Fruit fly (Drosophila melanogaster) whole organism, embryonic: ENCODE data around the gene CG12347.

Experiments
- Adf1 ChIP-seq: fragments of 200-800 bp; sonication (Bioruptor generic); IDR thresholded peaks from 2 replicates; pipeline ENCODE4 v1.3.6; 2022; ENCODE audit warnings: missing biosample characterization, missing genetic modification characterization
- Atf3 ChIP-seq: fragments of 200-800 bp; sonication (Bioruptor generic); optimal IDR thresholded peaks from 3 replicates; lab custom pipeline; 2016; ENCODE audit warnings: missing biosample characterization, missing genetic modification characterization
- CG10462 ChIP-seq: fragments of 200-800 bp; sonication (Bioruptor generic); optimal IDR thresholded peaks from 2 replicates; lab custom pipeline; 2016; ENCODE audit warnings: missing biosample characterization, missing genetic modification characterization
- CG15073 ChIP-seq: fragments of 200-800 bp; sonication (Bioruptor generic); optimal IDR thresholded peaks from 2 replicates; lab custom pipeline; 2016; ENCODE audit warnings: missing biosample characterization, missing genetic modification characterization
- CG16779 ChIP-seq: fragments of 200-800 bp; sonication (Bioruptor generic); IDR thresholded peaks from 2 replicates; pipeline ENCODE4 v1.3.6; 2022; ENCODE audit warnings: missing biosample characterization, missing genetic modification characterization
- CG17612 ChIP-seq: fragments of 200-800 bp; sonication (Bioruptor generic); IDR thresholded peaks from 2 replicates; pipeline ENCODE4 v1.3.6; 2022; ENCODE audit warnings: missing biosample characterization, missing genetic modification characterization
- CG2712 ChIP-seq: fragments of 200-800 bp; optimal IDR thresholded peaks from 3 replicates; lab custom pipeline; 2019; ENCODE audit warnings: missing biosample characterization, mild to moderate bottlenecking, missing genetic modification characterization, moderate library complexity
- CG2875 ChIP-seq: fragments of 200-800 bp; sonication (Bioruptor generic); optimal IDR thresholded peaks from 2 replicates; lab custom pipeline; 2017; ENCODE audit warnings: missing biosample characterization, mild to moderate bottlenecking, missing genetic modification characterization, missing genetic modification reagents
- CG3065 ChIP-seq: fragments of 200-800 bp; sonication (Bioruptor generic); optimal IDR thresholded peaks from 2 replicates; lab custom pipeline; 2016; ENCODE audit warnings: missing biosample characterization, missing genetic modification characterization
- CG31388 ChIP-seq: fragments of 200-800 bp; sonication (Bioruptor generic); optimal IDR thresholded peaks from 2 replicates; lab custom pipeline; 2016; ENCODE audit warnings: missing biosample characterization, missing genetic modification characterization
- CG3838 ChIP-seq: fragments of 200-800 bp; sonication (Bioruptor generic); optimal IDR thresholded peaks from 3 replicates; lab custom pipeline; 2016; ENCODE audit warnings: missing biosample characterization, missing genetic modification characterization
- CG4404 ChIP-seq: fragments of 200-800 bp; sonication (Bioruptor generic); IDR thresholded peaks from 2 replicates; pipeline ENCODE4 v1.3.6; 2022; ENCODE audit warnings: missing biosample characterization, missing genetic modification characterization
- CG6791 ChIP-seq: fragments of 200-800 bp; sonication (Bioruptor generic); IDR thresholded peaks from 3 replicates; pipeline ENCODE4 v1.3.6; 2022; ENCODE audit warnings: missing biosample characterization, missing genetic modification characterization; ENCODE audit not compliant: partially characterized antibody
- CG7271 ChIP-seq: fragments of 200-800 bp; sonication (Bioruptor generic); optimal IDR thresholded peaks from 2 replicates; lab custom pipeline; 2018; ENCODE audit warnings: missing biosample characterization, mild to moderate bottlenecking, missing genetic modification characterization, moderate library complexity
- CG7987 ChIP-seq: fragments of 200-800 bp; sonication (Bioruptor generic); optimal IDR thresholded peaks from 2 replicates; lab custom pipeline; 2018; ENCODE audit warnings: missing biosample characterization, mild to moderate bottlenecking, missing genetic modification characterization, moderate library complexity
- Chrac-16 ChIP-seq: fragments of 200-800 bp; sonication (Bioruptor generic); optimal IDR thresholded peaks from 3 replicates; lab custom pipeline; 2016; ENCODE audit warnings: missing biosample characterization, missing genetic modification characterization
- Deaf1 ChIP-seq: fragments of 200-800 bp; optimal IDR thresholded peaks from 3 replicates; lab custom pipeline; 2019; ENCODE audit warnings: missing biosample characterization, mild to moderate bottlenecking, missing genetic modification characterization, moderate library complexity
- Drgx ChIP-seq: fragments of 200-800 bp; sonication (Bioruptor generic); IDR thresholded peaks from 2 replicates; pipeline ENCODE4 v1.3.6; 2022; ENCODE audit warnings: missing biosample characterization, missing genetic modification characterization
- Ets65A ChIP-seq: fragments of 200-800 bp; sonication (Bioruptor generic); peaks from one replicate; lab custom pipeline; 2016; ENCODE audit warnings: missing biosample characterization, missing genetic modification characterization
- Fer2 ChIP-seq: fragments of 200-800 bp; sonication (Bioruptor generic); optimal IDR thresholded peaks from 2 replicates; lab custom pipeline; 2018; ENCODE audit warnings: missing biosample characterization, mild to moderate bottlenecking, missing genetic modification characterization, moderate library complexity
- H15 ChIP-seq: fragments of 200-800 bp; sonication (Bioruptor generic); IDR thresholded peaks from 3 replicates; pipeline ENCODE4 v1.3.6; 2022; ENCODE audit warnings: missing biosample characterization, missing genetic modification characterization
- Max ChIP-seq: fragments of 200-800 bp; sonication (Bioruptor generic); optimal IDR thresholded peaks from 2 replicates; lab custom pipeline; 2016; ENCODE audit warnings: missing biosample characterization, mild to moderate bottlenecking, missing genetic modification characterization
- Myb ChIP-seq: fragments of 200-800 bp; sonication (Bioruptor generic); optimal IDR thresholded peaks from 2 replicates; lab custom pipeline; 2016; ENCODE audit warnings: missing biosample characterization, missing genetic modification characterization
- Rfx ChIP-seq: fragments of 200-800 bp; sonication (Bioruptor generic); IDR thresholded peaks from 2 replicates; pipeline ENCODE4 v1.3.6; 2022; ENCODE audit warnings: missing biosample characterization, missing genetic modification characterization
- Sox100B ChIP-seq: fragments of 200-800 bp; sonication (Bioruptor generic); optimal IDR thresholded peaks from 3 replicates; lab custom pipeline; 2018; ENCODE audit warnings: missing biosample characterization, mild to moderate bottlenecking, missing genetic modification characterization
- Spps ChIP-seq: fragments of 200-800 bp; sonication (Bioruptor generic); optimal IDR thresholded peaks from 2 replicates; lab custom pipeline; 2018; ENCODE audit warnings: missing biosample characterization, mild to moderate bottlenecking, missing genetic modification characterization
- Trl ChIP-seq, 3 experiments: fragments of >200 bp in 2 of 3; fragments of 200-800 bp in 1 of 3; sonication (Bioruptor generic) in 1 of 3; optimal IDR thresholded peaks; 2 replicates in 1 of 3; 3 replicates in 2 of 3; lab custom pipeline; 2016 to 2017; ENCODE audit warnings: missing biosample characterization in 1 of 3, missing genetic modification characterization in 1 of 3
- amos ChIP-seq: fragments of 200-800 bp; sonication (Bioruptor generic); IDR thresholded peaks from 2 replicates; pipeline ENCODE4 v1.3.6; 2022; ENCODE audit warnings: missing biosample characterization, missing genetic modification characterization; ENCODE audit not compliant: partially characterized antibody
- chm ChIP-seq: fragments of 200-800 bp; sonication (Bioruptor generic); IDR thresholded peaks from 2 replicates; pipeline ENCODE4 v1.3.6; 2022; ENCODE audit warnings: missing biosample characterization, missing genetic modification characterization
- dan ChIP-seq: fragments of 200-800 bp; sonication (Bioruptor generic); IDR thresholded peaks from 2 replicates; pipeline ENCODE4 v1.3.6; 2022; ENCODE audit warnings: missing biosample characterization, missing genetic modification characterization
- dimm ChIP-seq: fragments of 200-800 bp; sonication (Bioruptor generic); IDR thresholded peaks from 2 replicates; pipeline ENCODE4 v1.3.6; 2022; ENCODE audit warnings: missing biosample characterization, missing genetic modification characterization
- grau ChIP-seq: fragments of 200-800 bp; optimal IDR thresholded peaks from 3 replicates; lab custom pipeline; 2019; ENCODE audit warnings: missing biosample characterization, mild to moderate bottlenecking, missing genetic modification characterization, moderate library complexity
- gro ChIP-seq: fragments of 200-800 bp; sonication (Bioruptor generic); optimal IDR thresholded peaks from 2 replicates; lab custom pipeline; 2016; ENCODE audit warnings: missing biosample characterization, missing genetic modification characterization
- gt ChIP-seq: fragments of 200-800 bp; sonication (Bioruptor generic); IDR thresholded peaks from 2 replicates; pipeline ENCODE4 v1.3.6; 2022; ENCODE audit warnings: missing biosample characterization, missing genetic modification characterization
- inv ChIP-seq: fragments of 200-800 bp; sonication (Bioruptor generic); IDR thresholded peaks from 2 replicates; pipeline ENCODE4 v1.3.6; 2022; ENCODE audit warnings: missing biosample characterization, missing genetic modification characterization; ENCODE audit not compliant: partially characterized antibody
- mirr ChIP-seq: fragments of 200-800 bp; sonication (Bioruptor generic); optimal IDR thresholded peaks from 3 replicates; lab custom pipeline; 2018; ENCODE audit warnings: missing biosample characterization, mild to moderate bottlenecking, missing genetic modification characterization
- odd ChIP-seq: fragments of 200-800 bp; sonication (Bioruptor generic); optimal IDR thresholded peaks from 2 replicates; lab custom pipeline; 2017; ENCODE audit warnings: missing biosample characterization, mild to moderate bottlenecking, missing genetic modification characterization
- onecut ChIP-seq: fragments of 200-800 bp; sonication (Bioruptor generic); IDR thresholded peaks from 2 replicates; pipeline ENCODE4 v1.3.6; 2022; ENCODE audit warnings: missing biosample characterization, missing genetic modification characterization
- org-1 ChIP-seq: fragments of 200-800 bp; sonication (Bioruptor generic); optimal IDR thresholded peaks from 2 replicates; lab custom pipeline; 2017; ENCODE audit warnings: missing biosample characterization, missing genetic modification characterization
- p53 ChIP-seq: fragments of 200-800 bp; sonication (Bioruptor generic); optimal IDR thresholded peaks from 2 replicates; lab custom pipeline; 2016; ENCODE audit warnings: missing biosample characterization, missing genetic modification characterization
- pb ChIP-seq: fragments of 200-800 bp; sonication (Bioruptor generic); optimal IDR thresholded peaks from 3 replicates; lab custom pipeline; 2016; ENCODE audit warnings: missing biosample characterization, missing genetic modification characterization
- peb ChIP-seq: fragments of 200-800 bp; sonication (Bioruptor generic); IDR thresholded peaks from 2 replicates; pipeline ENCODE4 v1.3.6; 2022; ENCODE audit warnings: missing biosample characterization, missing genetic modification characterization
- pros ChIP-seq: fragments of 200-800 bp; sonication (Bioruptor generic); optimal IDR thresholded peaks from 3 replicates; lab custom pipeline; 2019; ENCODE audit warnings: missing biosample characterization, mild to moderate bottlenecking, missing genetic modification characterization, moderate library complexity
- sens ChIP-seq: fragments of 200-800 bp; sonication (Bioruptor generic); peaks from one replicate; lab custom pipeline; 2016; ENCODE audit warnings: missing biosample characterization, missing genetic modification characterization
- seq ChIP-seq: fragments of 200-800 bp; sonication (Bioruptor generic); IDR thresholded peaks from 2 replicates; pipeline ENCODE4 v1.3.6; 2022; ENCODE audit warnings: missing biosample characterization, missing genetic modification characterization
- sna ChIP-seq: fragments of 200-800 bp; sonication (Bioruptor generic); IDR thresholded peaks from 2 replicates; pipeline ENCODE4 v1.3.6; 2022; ENCODE audit warnings: missing biosample characterization, missing genetic modification characterization; ENCODE audit not compliant: partially characterized antibody
- sqz ChIP-seq: fragments of 200-800 bp; sonication (Bioruptor generic); optimal IDR thresholded peaks from 3 replicates; lab custom pipeline; 2018; ENCODE audit warnings: missing biosample characterization, mild to moderate bottlenecking, missing genetic modification characterization
- unc-4 ChIP-seq: fragments of 200-800 bp; sonication (Bioruptor generic); IDR thresholded peaks from 2 replicates; pipeline ENCODE4 v1.3.6; 2022; ENCODE audit warnings: missing biosample characterization, missing genetic modification characterization; ENCODE audit not compliant: partially characterized antibody
- wdn ChIP-seq: fragments of 200-800 bp; sonication (Bioruptor generic); IDR thresholded peaks from 2 replicates; pipeline ENCODE4 v1.3.6; 2022; ENCODE audit warnings: missing biosample characterization, missing genetic modification characterization
- wor ChIP-seq: fragments of 200-800 bp; sonication (Bioruptor generic); IDR thresholded peaks from 2 replicates; pipeline ENCODE4 v1.3.6; 2022; ENCODE audit warnings: missing biosample characterization, missing genetic modification characterization
- yki ChIP-seq: fragments of >200 bp; optimal IDR thresholded peaks from 3 replicates; lab custom pipeline; 2018
- zen ChIP-seq: fragments of 200-800 bp; sonication (Bioruptor generic); optimal IDR thresholded peaks from 3 replicates; lab custom pipeline; 2018; ENCODE audit warnings: missing biosample characterization, mild to moderate bottlenecking, missing genetic modification characterization, moderate library complexity
- zfh1 ChIP-seq: fragments of 200-800 bp; sonication (Bioruptor generic); IDR thresholded peaks from 3 replicates; pipeline ENCODE4 v1.3.6; 2022; ENCODE audit warnings: missing biosample characterization, missing genetic modification characterization

The CG12347 gene

dm6 chr3R:17920265-17920664 is 14.0 kb downstream of the CG12347 start (continued):
- TF ChIP-seq Adf1 (GFP tag; lab: Robert Waterston, UW) (peak; percentile 42; the same call in 1 of the 2 replicates), Trl (optimal IDR thresholded peaks at IDR 0.05; lab: Kevin White, UChicago) (peak; percentile 73 to 77), Trl (GFP tag; optimal IDR thresholded peaks at IDR 0.05; lab: Kevin White, UChicago) (no peak), mirr (GFP tag; lab: Kevin White, UChicago) (no peak), seq (peak; percentile 11; the same call in 1 of the 2 replicates), CG16779 (no peak), Sox100B (GFP tag; lab: Kevin White, UChicago) (no peak), pros (GFP tag; lab: Kevin White, UChicago) (peak; percentile 31), CG10462 (no peak), org-1 (GFP tag; lab: Kevin White, UChicago) (no peak), zen (tag; lab: Kevin White, UChicago) (no peak), CG2712 (tag; lab: Kevin White, UChicago) (no peak), Spps (tag; lab: Kevin White, UChicago) (no peak), sna (GFP tag; lab: Robert Waterston, UW) (no peak), Ets65A (GFP tag; lab: Kevin White, UChicago) (peak; percentile 80), Deaf1 (peak; percentile 41), Chrac-16 (GFP tag; lab: Kevin White, UChicago) (no peak), gro (GFP tag; lab: Kevin White, UChicago) (no peak), Myb (GFP tag; lab: Kevin White, UChicago) (no peak), CG2875 (GFP tag; lab: Kevin White, UChicago) (no peak), CG3065 (no peak), sqz (GFP tag; lab: Kevin White, UChicago) (peak; percentile 10), CG7271 (tag; lab: Kevin White, UChicago) (no peak), CG4404 (GFP tag; lab: Robert Waterston, UW) (no peak), Fer2 (tag; lab: Kevin White, UChicago) (no peak), pb (no peak), CG6791 (GFP tag; lab: Robert Waterston, UW) (no peak), CG7987 (GFP tag; lab: Kevin White, UChicago) (no peak), CG3838 (GFP tag; lab: Kevin White, UChicago) (no peak), chm (no peak), gt (GFP tag; lab: Robert Waterston, UW) (no peak), yki (lab: Kevin White, UChicago) (peak; percentile 60), inv (GFP tag; lab: Robert Waterston, UW) (no peak), H15 (no peak), Drgx (no peak)

- peak; percentile 70 for TF ChIP-seq onecut
- no peak for TF ChIP-seq Atf3
- no peak for TF ChIP-seq odd
- no peak for TF ChIP-seq Max (GFP tag; lab: Kevin White, UChicago)
- peak; percentile 47 for TF ChIP-seq sens
- TF ChIP-seq wor (GFP tag; lab: Robert Waterston, UW) = no peak
- no peak for TF ChIP-seq dimm (GFP tag; lab: Robert Waterston, UW)
- no peak for TF ChIP-seq wdn (GFP tag; lab: Robert Waterston, UW)
- no peak for TF ChIP-seq p53 (GFP tag; lab: Kevin White, UChicago)
- TF ChIP-seq CG15073 (GFP tag; lab: Kevin White, UChicago) = no peak
- TF ChIP-seq dan (GFP tag; lab: Robert Waterston, UW) = no peak
- peak; percentile 20; the same call in 1 of the 2 replicates for TF ChIP-seq Rfx (GFP tag; lab: Robert Waterston, UW)
- no peak for TF ChIP-seq unc-4
- no peak for TF ChIP-seq amos (GFP tag; lab: Robert Waterston, UW)
- TF ChIP-seq peb (GFP tag; lab: Robert Waterston, UW) = no peak
- TF ChIP-seq CG31388 (GFP tag; lab: Kevin White, UChicago) = no peak
- no peak for TF ChIP-seq zfh1 (GFP tag; lab: Robert Waterston, UW)
- peak; percentile 91 for TF ChIP-seq CG17612 (GFP tag; lab: Robert Waterston, UW)
- no peak for TF ChIP-seq grau (tag; lab: Kevin White, UChicago)
These were observed 26.5 kb downstream of the CG12347 start for dm6 chr3R:17932617-17933203.
